Fruit fly (Drosophila melanogaster) whole organism, embryonic: ENCODE results near the gene CG31910.
A peak's percentile ranks its signal among the peaks of the same experiment; 100 is the strongest.

Experiments used
- Blimp-1 ChIP-seq: fragments of 200-800 bp; sonication (Bioruptor generic); optimal IDR thresholded peaks from 3 replicates; lab custom pipeline; 2018; ENCODE audit warnings: missing biosample characterization, missing genetic modification characterization, mild to moderate bottlenecking, moderate library complexity, missing genetic modification reagents
- CG11560 ChIP-seq: fragments of 200-800 bp; sonication (Bioruptor generic); IDR thresholded peaks from 3 replicates; pipeline ENCODE4 v1.3.6; 2022; ENCODE audit warnings: missing biosample characterization, missing genetic modification characterization
- CG12659 ChIP-seq: fragments of 200-800 bp; sonication (Bioruptor generic); optimal IDR thresholded peaks from 3 replicates; lab custom pipeline; 2017; ENCODE audit warnings: mild to moderate bottlenecking, missing biosample characterization, missing genetic modification reagents, missing genetic modification characterization
- CG16779 ChIP-seq: fragments of 200-800 bp; sonication (Bioruptor generic); IDR thresholded peaks from 2 replicates; pipeline ENCODE4 v1.3.6; 2022; ENCODE audit warnings: missing biosample characterization, missing genetic modification characterization
- CG17186 ChIP-seq: fragments of 200-800 bp; sonication (Bioruptor generic); optimal IDR thresholded peaks from 3 replicates; lab custom pipeline; 2017; ENCODE audit warnings: missing biosample characterization, missing genetic modification reagents, missing genetic modification characterization
- CG17802 ChIP-seq: fragments of 200-800 bp; sonication (Bioruptor generic); optimal IDR thresholded peaks from 2 replicates; lab custom pipeline; 2018; ENCODE audit warnings: missing biosample characterization, mild to moderate bottlenecking, missing genetic modification characterization, moderate library complexity
- CG1792 ChIP-seq: fragments of 200-800 bp; sonication (Bioruptor generic); optimal IDR thresholded peaks from 2 replicates; lab custom pipeline; 2016; ENCODE audit warnings: missing biosample characterization, missing genetic modification characterization
- CG2875 ChIP-seq: fragments of 200-800 bp; sonication (Bioruptor generic); optimal IDR thresholded peaks from 2 replicates; lab custom pipeline; 2017; ENCODE audit warnings: missing biosample characterization, mild to moderate bottlenecking, missing genetic modification characterization, missing genetic modification reagents
- CG30403 ChIP-seq: fragments of 200-800 bp; sonication (Bioruptor generic); optimal IDR thresholded peaks from 3 replicates; lab custom pipeline; 2016; ENCODE audit warnings: missing biosample characterization, missing genetic modification characterization
- CG5245 ChIP-seq: fragments of 200-800 bp; sonication (Bioruptor generic); optimal IDR thresholded peaks from 3 replicates; lab custom pipeline; 2016; ENCODE audit warnings: missing biosample characterization, missing genetic modification characterization
- CG6175 ChIP-seq: fragments of 200-800 bp; sonication (Bioruptor generic); IDR thresholded peaks from 3 replicates; pipeline ENCODE4 v1.3.6; 2022; ENCODE audit warnings: missing biosample characterization, missing genetic modification characterization
- CG7963 ChIP-seq: fragments of 200-800 bp; sonication (Bioruptor generic); IDR thresholded peaks from 3 replicates; pipeline ENCODE4 v1.3.6; 2022; ENCODE audit warnings: missing biosample characterization, missing genetic modification characterization; ENCODE audit not compliant: partially characterized antibody
- CG8089 ChIP-seq: fragments of 200-800 bp; sonication (Bioruptor generic); optimal IDR thresholded peaks from 3 replicates; lab custom pipeline; 2016; ENCODE audit warnings: missing biosample characterization, missing genetic modification characterization
- CG9876 ChIP-seq: fragments of 200-800 bp; sonication (Bioruptor generic); optimal IDR thresholded peaks from 2 replicates; lab custom pipeline; 2016; ENCODE audit warnings: missing biosample characterization, missing genetic modification characterization
- CTCF ChIP-seq: fragments of 200-800 bp; sonication (Bioruptor generic); optimal IDR thresholded peaks from 2 replicates; lab custom pipeline; 2017; ENCODE audit warnings: missing biosample characterization, mild to moderate bottlenecking, missing genetic modification characterization, moderate library complexity
- Chrac-16 ChIP-seq: fragments of 200-800 bp; sonication (Bioruptor generic); optimal IDR thresholded peaks from 3 replicates; lab custom pipeline; 2016; ENCODE audit warnings: missing biosample characterization, missing genetic modification characterization
- Dad ChIP-seq: fragments of 200-800 bp; sonication (Bioruptor generic); optimal IDR thresholded peaks from 3 replicates; lab custom pipeline; 2016; ENCODE audit warnings: missing biosample characterization, missing genetic modification characterization
- Deaf1 ChIP-seq: fragments of 200-800 bp; optimal IDR thresholded peaks from 3 replicates; lab custom pipeline; 2019; ENCODE audit warnings: missing biosample characterization, mild to moderate bottlenecking, missing genetic modification characterization, moderate library complexity
- Hey ChIP-seq: fragments of 200-800 bp; sonication (Bioruptor generic); optimal IDR thresholded peaks from 3 replicates; lab custom pipeline; 2018; ENCODE audit warnings: missing biosample characterization, mild to moderate bottlenecking, missing genetic modification characterization
- Hr39 ChIP-seq: fragments of >200 bp; optimal IDR thresholded peaks from 2 replicates; lab custom pipeline; 2017
- MESR4 ChIP-seq: fragments of 200-800 bp; sonication (Bioruptor generic); optimal IDR thresholded peaks from 2 replicates; lab custom pipeline; 2018; ENCODE audit warnings: missing biosample characterization, mild to moderate bottlenecking, missing genetic modification characterization, moderate library complexity
- Myb ChIP-seq: fragments of 200-800 bp; sonication (Bioruptor generic); optimal IDR thresholded peaks from 2 replicates; lab custom pipeline; 2016; ENCODE audit warnings: missing biosample characterization, missing genetic modification characterization
- Nf-YA ChIP-seq: fragments of 200-800 bp; sonication (Bioruptor generic); IDR thresholded peaks from 2 replicates; pipeline ENCODE4 v1.3.6; 2022; ENCODE audit warnings: missing biosample characterization, missing genetic modification characterization
- PHDP ChIP-seq: fragments of 200-800 bp; sonication (Bioruptor generic); optimal IDR thresholded peaks from 3 replicates; lab custom pipeline; 2018; ENCODE audit warnings: missing biosample characterization, mild to moderate bottlenecking, missing genetic modification characterization, moderate library complexity
- Ptx1 ChIP-seq: fragments of 200-800 bp; sonication (Bioruptor generic); IDR thresholded peaks from 2 replicates; pipeline ENCODE4 v1.3.6; 2022; ENCODE audit warnings: missing biosample characterization, missing genetic modification characterization
- Rx ChIP-seq: fragments of 200-800 bp; sonication (Bioruptor generic); IDR thresholded peaks from 2 replicates; pipeline ENCODE4 v1.3.6; 2022; ENCODE audit warnings: missing biosample characterization, missing genetic modification characterization
- Sox100B ChIP-seq: fragments of 200-800 bp; sonication (Bioruptor generic); optimal IDR thresholded peaks from 3 replicates; lab custom pipeline; 2018; ENCODE audit warnings: missing biosample characterization, mild to moderate bottlenecking, missing genetic modification characterization
- Sry-β ChIP-seq: fragments of 200-800 bp; sonication (Bioruptor generic); optimal IDR thresholded peaks from 2 replicates; lab custom pipeline; 2018; ENCODE audit warnings: missing biosample characterization, mild to moderate bottlenecking, missing genetic modification characterization, moderate library complexity
- Sry-δ ChIP-seq: fragments of 200-800 bp; sonication (Bioruptor generic); optimal IDR thresholded peaks from 2 replicates; lab custom pipeline; 2016; ENCODE audit warnings: missing biosample characterization, missing genetic modification characterization
- Usf ChIP-seq: fragments of 200-800 bp; sonication (Bioruptor generic); optimal IDR thresholded peaks from 2 replicates; lab custom pipeline; 2017; ENCODE audit warnings: missing genotype, missing biosample characterization, missing genetic modification characterization
- Xbp1 ChIP-seq: fragments of 200-800 bp; sonication (Bioruptor generic); optimal IDR thresholded peaks from 3 replicates; lab custom pipeline; 2016; ENCODE audit warnings: missing biosample characterization, mild to moderate bottlenecking, missing genetic modification characterization
- ab ChIP-seq: fragments of 200-800 bp; sonication (Bioruptor generic); optimal IDR thresholded peaks from 2 replicates; lab custom pipeline; 2016; ENCODE audit warnings: missing biosample characterization, missing genetic modification characterization
- corto ChIP-seq: fragments of 200-800 bp; sonication (Bioruptor generic); optimal IDR thresholded peaks from 2 replicates; lab custom pipeline; 2016; ENCODE audit warnings: missing biosample characterization, mild to moderate bottlenecking, missing genetic modification characterization, moderate library complexity
- crc ChIP-seq: fragments of 200-800 bp; sonication (Bioruptor generic); optimal IDR thresholded peaks from 2 replicates; lab custom pipeline; 2016; ENCODE audit warnings: missing biosample characterization, missing genetic modification characterization
- cwo ChIP-seq: fragments of 200-800 bp; sonication (Bioruptor generic); optimal IDR thresholded peaks from 3 replicates; lab custom pipeline; 2017; ENCODE audit warnings: missing biosample characterization, missing genetic modification characterization, mild to moderate bottlenecking, moderate library complexity, missing genetic modification reagents
- dysf ChIP-seq: fragments of 200-800 bp; sonication (Bioruptor generic); IDR thresholded peaks from 3 replicates; pipeline ENCODE4 v1.3.6; 2022; ENCODE audit warnings: missing biosample characterization, missing genetic modification characterization
- gce ChIP-seq: fragments of 200-800 bp; sonication (Bioruptor generic); IDR thresholded peaks from 3 replicates; pipeline ENCODE4 v1.3.6; 2022; ENCODE audit warnings: missing biosample characterization, missing genetic modification characterization
- h ChIP-seq: fragments of >200 bp; optimal IDR thresholded peaks from 2 replicates; lab custom pipeline; 2017
- her ChIP-seq: fragments of 200-800 bp; sonication (Bioruptor generic); optimal IDR thresholded peaks from 2 replicates; lab custom pipeline; 2016; ENCODE audit warnings: missing biosample characterization, missing genetic modification characterization
- jigr1 ChIP-seq: fragments of 200-800 bp; sonication (Bioruptor generic); IDR thresholded peaks from 3 replicates; pipeline ENCODE4 v1.3.6; 2022; ENCODE audit warnings: missing biosample characterization, missing genetic modification characterization
- kni ChIP-seq: fragments of 200-800 bp; sonication (Bioruptor generic); optimal IDR thresholded peaks from 3 replicates; lab custom pipeline; 2017; ENCODE audit warnings: mild to moderate bottlenecking, missing biosample characterization, missing genetic modification reagents, missing genetic modification characterization
- lab ChIP-seq: fragments of 200-800 bp; sonication (Bioruptor generic); optimal IDR thresholded peaks from 3 replicates; lab custom pipeline; 2017; ENCODE audit warnings: missing biosample characterization, missing genetic modification characterization, mild to moderate bottlenecking, moderate library complexity, missing genetic modification reagents
- mam ChIP-seq: fragments of 200-800 bp; sonication (Bioruptor generic); optimal IDR thresholded peaks from 3 replicates; lab custom pipeline; 2016; ENCODE audit warnings: missing biosample characterization, missing genetic modification characterization
- org-1 ChIP-seq: fragments of 200-800 bp; sonication (Bioruptor generic); optimal IDR thresholded peaks from 2 replicates; lab custom pipeline; 2017; ENCODE audit warnings: missing biosample characterization, missing genetic modification characterization
- pan ChIP-seq, 4 experiments: fragments of >200 bp in 3 of 4; fragments of 200-800 bp in 1 of 4; sonication (Bioruptor generic) in 1 of 4; optimal IDR thresholded peaks in 3 of 4; IDR thresholded peaks in 1 of 4; 2 replicates each; pipeline versions ENCODE4 v1.3.6 to Lab custom; 2017 to 2022; ENCODE audit warnings: missing biosample characterization in 2 of 4, missing genetic modification characterization in 2 of 4, mixed read lengths in 1 of 4
- pros ChIP-seq: fragments of 200-800 bp; sonication (Bioruptor generic); optimal IDR thresholded peaks from 3 replicates; lab custom pipeline; 2019; ENCODE audit warnings: missing biosample characterization, mild to moderate bottlenecking, missing genetic modification characterization, moderate library complexity
- pum ChIP-seq: fragments of 200-800 bp; sonication (Bioruptor generic); optimal IDR thresholded peaks from 2 replicates; lab custom pipeline; 2016; ENCODE audit warnings: missing biosample characterization, missing genetic modification characterization
- shn ChIP-seq: fragments of 200-800 bp; sonication (Bioruptor generic); optimal IDR thresholded peaks from 3 replicates; lab custom pipeline; 2016; ENCODE audit warnings: missing biosample characterization, missing genetic modification characterization
- tio ChIP-seq: fragments of 200-800 bp; sonication (Bioruptor generic); optimal IDR thresholded peaks from 2 replicates; lab custom pipeline; 2017; ENCODE audit warnings: missing biosample characterization, missing genetic modification characterization, inconsistent platforms
- tna ChIP-seq: fragments of 200-800 bp; sonication (Bioruptor generic); IDR thresholded peaks from 2 replicates; pipeline ENCODE4 v1.3.6; 2022; ENCODE audit warnings: missing biosample characterization, missing genetic modification characterization; ENCODE audit not compliant: partially characterized antibody
- zf30C ChIP-seq: fragments of 200-800 bp; sonication (Bioruptor generic); optimal IDR thresholded peaks from 3 replicates; lab custom pipeline; 2018; ENCODE audit warnings: missing biosample characterization, mild to moderate bottlenecking, missing genetic modification characterization
- zfh2 ChIP-seq: fragments of 200-800 bp; sonication (Bioruptor generic); optimal IDR thresholded peaks from 2 replicates; lab custom pipeline; 2016; ENCODE audit warnings: missing biosample characterization, missing genetic modification characterization

Gene CG31910

DNA sequence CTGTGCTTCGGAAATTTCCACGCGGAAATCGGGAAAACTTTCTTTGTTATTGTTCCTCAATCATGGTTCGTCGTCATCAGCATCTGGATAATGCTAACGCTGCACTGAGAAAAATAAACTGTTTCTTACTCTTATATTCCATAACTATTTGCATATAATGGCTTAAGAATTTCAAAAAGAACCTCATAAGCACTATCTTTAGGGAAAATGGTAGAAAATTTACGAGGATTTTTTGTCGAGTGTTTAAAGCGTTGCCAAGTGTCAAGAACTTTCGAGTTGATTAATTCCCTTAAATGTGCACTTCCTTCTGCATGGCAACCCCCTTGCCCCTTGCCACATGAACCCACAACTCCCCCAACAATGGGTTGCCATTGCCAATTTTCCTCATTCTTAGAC is 42.5 kb upstream of the CG31910 start (continued):
- peak; percentile 45 for TF ChIP-seq CG2875
- peak; percentile 39; the same call in 2 of the 3 replicates for TF ChIP-seq dysf (GFP tag; lab: Robert Waterston, UW)
- peak; percentile 8 for TF ChIP-seq CG12659
- TF ChIP-seq Nf-YA (GFP tag; lab: Robert Waterston, UW): no peak
- TF ChIP-seq Sry-δ: peak; percentile 6
- no peak for TF ChIP-seq h (lab: Kevin White, UChicago)
- peak; percentile 41 for TF ChIP-seq CG17802
- peak; percentile 39 for TF ChIP-seq crc (GFP tag; lab: Kevin White, UChicago)
- TF ChIP-seq CG8089 (GFP tag; lab: Kevin White, UChicago): peak; percentile 12
- TF ChIP-seq MESR4: no peak
- TF ChIP-seq Dad (GFP tag; lab: Kevin White, UChicago): peak; percentile 36
- no peak for TF ChIP-seq kni (GFP tag; lab: Kevin White, UChicago)
- TF ChIP-seq Deaf1 (tag; lab: Kevin White, UChicago): peak; percentile 71
- TF ChIP-seq CG17186 (GFP tag; lab: Kevin White, UChicago): peak; percentile 32
- no peak for TF ChIP-seq corto (GFP tag; lab: Kevin White, UChicago)
- TF ChIP-seq pros: no peak
- peak; percentile 41 for TF ChIP-seq shn (GFP tag; lab: Kevin White, UChicago)
- no peak for TF ChIP-seq pan (optimal IDR thresholded peaks at IDR 0.05; lab: Kevin White, UChicago)
- TF ChIP-seq pan (GFP tag; optimal IDR thresholded peaks at IDR 0.05 in 1 of 2, IDR thresholded peaks at IDR 0.05 in 1 of 2): peak in 1 of 2 experiments; percentile 57
- no peak for TF ChIP-seq CG7963
- TF ChIP-seq CTCF: no peak
- TF ChIP-seq ab (GFP tag; lab: Kevin White, UChicago): peak; percentile 14
- TF ChIP-seq tna: no peak
- TF ChIP-seq Rx: no peak
- TF ChIP-seq her (GFP tag; lab: Kevin White, UChicago): peak; percentile 12
- no peak for TF ChIP-seq jigr1 (GFP tag; lab: Robert Waterston, UW)
- TF ChIP-seq Sox100B (GFP tag; lab: Kevin White, UChicago): peak; percentile 64
- no peak for TF ChIP-seq CG16779 (GFP tag; lab: Robert Waterston, UW)
- peak; percentile 9 for TF ChIP-seq org-1 (GFP tag; lab: Kevin White, UChicago)
- TF ChIP-seq Myb (GFP tag; lab: Kevin White, UChicago): peak; percentile 20
- no peak for TF ChIP-seq zf30C (GFP tag; lab: Kevin White, UChicago)
- no peak for TF ChIP-seq lab (GFP tag; lab: Kevin White, UChicago)
- peak; percentile 53 for TF ChIP-seq Ptx1 (GFP tag; lab: Robert Waterston, UW)
- TF ChIP-seq Usf: no peak
- no peak for TF ChIP-seq Hr39 (lab: Kevin White, UChicago)
- TF ChIP-seq CG30403 (GFP tag; lab: Kevin White, UChicago): peak; percentile 44
- peak; percentile 78 for TF ChIP-seq Blimp-1 (GFP tag; lab: Kevin White, UChicago)
- no peak for TF ChIP-seq Hey (tag; lab: Kevin White, UChicago)
- peak; percentile 5; the same call in 1 of the 3 replicates for TF ChIP-seq CG11560 (tag; lab: Robert Waterston, UW)
- peak; percentile 27 for TF ChIP-seq zfh2 (GFP tag; lab: Kevin White, UChicago)
- peak; percentile 4 for TF ChIP-seq CG9876 (GFP tag; lab: Kevin White, UChicago)
- TF ChIP-seq PHDP: peak; percentile 71
- TF ChIP-seq Chrac-16 (GFP tag; lab: Kevin White, UChicago): peak; percentile 23
- TF ChIP-seq mam: peak; percentile 25
- no peak for TF ChIP-seq CG6175 (GFP tag; lab: Robert Waterston, UW)
- TF ChIP-seq cwo (GFP tag; lab: Kevin White, UChicago): no peak
- TF ChIP-seq tio (GFP tag; lab: Kevin White, UChicago): peak; percentile 57
- TF ChIP-seq CG5245 (GFP tag; lab: Kevin White, UChicago): no peak
- TF ChIP-seq gce (GFP tag; lab: Robert Waterston, UW): no peak
- TF ChIP-seq Sry-β (GFP tag; lab: Kevin White, UChicago): no peak
- peak; percentile 59 for TF ChIP-seq Xbp1 (GFP tag; lab: Kevin White, UChicago)
- TF ChIP-seq CG1792 (GFP tag; lab: Kevin White, UChicago): no peak
- TF ChIP-seq pum (GFP tag; lab: Kevin White, UChicago): peak; percentile 32
